Worm (Caenorhabditis elegans): ENCODE data around the gene F42G8.8.

The F42G8.8 gene

DNA sequence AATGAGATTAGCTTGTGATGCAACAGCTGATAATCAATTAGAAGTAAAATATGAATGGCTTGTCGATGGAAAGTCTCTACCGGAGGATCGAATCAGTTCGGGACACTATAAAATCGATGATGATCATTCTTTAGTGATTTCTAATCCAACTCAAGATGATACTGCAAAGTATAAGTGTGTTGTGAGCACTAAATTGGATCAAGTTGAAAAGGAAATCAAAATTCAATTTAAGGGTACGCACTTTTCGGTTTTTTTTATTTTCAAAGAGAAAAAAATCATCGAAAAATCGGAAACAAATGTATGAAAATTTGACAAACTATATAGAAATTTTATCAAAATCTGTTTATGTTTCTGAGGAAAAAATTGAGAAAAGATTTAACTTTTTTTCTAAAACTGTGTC, 42.4 kb upstream of the F42G8.8 start:
- no peak for TF ChIP-seq zfp-3 (GFP tag; conservative IDR thresholded peaks at IDR 0.05)
- no peak for TF ChIP-seq ceh-28 (tag; optimal IDR thresholded peaks at IDR 0.05)
- TF ChIP-seq unc-39 (tag; optimal IDR thresholded peaks at IDR 0.05), result no peak
- no peak for TF ChIP-seq hlh-11 (tag; optimal IDR thresholded peaks at IDR 0.05)
- no peak for TF ChIP-seq lsy-2 (tag; optimal IDR thresholded peaks at IDR 0.05)
- TF ChIP-seq mdl-1 (tag; optimal IDR thresholded peaks at IDR 0.05), result no peak
- TF ChIP-seq Y48G9A.11 (GFP tag; IDR thresholded peaks at IDR 0.05), result no peak
- TF ChIP-seq ceh-62 (tag; optimal IDR thresholded peaks at IDR 0.05), result no peak
- no peak for TF ChIP-seq nhr-28 (tag; optimal IDR thresholded peaks at IDR 0.05)
- no peak for TF ChIP-seq T20F7.1 (GFP tag; optimal IDR thresholded peaks at IDR 0.05)
- TF ChIP-seq nhr-6 (tag; optimal IDR thresholded peaks at IDR 0.05), result no peak
- no peak for TF ChIP-seq T26A8.4 (GFP tag; IDR thresholded peaks at IDR 0.05)
- no peak for TF ChIP-seq nhr-76 (tag; optimal IDR thresholded peaks at IDR 0.05)
- TF ChIP-seq unc-62 (GFP tag; optimal IDR thresholded peaks at IDR 0.05 in 1 of 2), result no peak
- no peak for TF ChIP-seq unc-62 (tag; optimal IDR thresholded peaks at IDR 0.05)
- no peak for TF ChIP-seq lir-3 (tag; optimal IDR thresholded peaks at IDR 0.05)
- TF ChIP-seq lim-7 (GFP tag; IDR thresholded peaks at IDR 0.05), result no peak
- no peak for TF ChIP-seq nhr-10 (tag; optimal IDR thresholded peaks at IDR 0.05)
- TF ChIP-seq dpl-1 (GFP tag; optimal IDR thresholded peaks at IDR 0.05), result no peak

- TF ChIP-seq egl-43 (GFP tag; IDR thresholded peaks at IDR 0.05), result no peak
- no peak for TF ChIP-seq dve-1 (tag; optimal IDR thresholded peaks at IDR 0.05; ENCODE audit: insufficient read depth)
- TF ChIP-seq aha-1 (tag), result peak; percentile 56
- 0 out of 2 replicates have a peak, but pooled peaks have one; percentile 4 for TF ChIP-seq hmg-1.1 (GFP tag; IDR thresholded peaks at IDR 0.05)
- peak in 1 of 2 experiments; percentile 90 for TF ChIP-seq unc-62 (GFP tag; optimal IDR thresholded peaks at IDR 0.05 in 1 of 2)
- no peak for TF ChIP-seq unc-62 (tag; optimal IDR thresholded peaks at IDR 0.05)
- no peak for TF ChIP-seq daf-12 (tag; optimal IDR thresholded peaks at IDR 0.05)
- TF ChIP-seq ztf-7 (tag; optimal IDR thresholded peaks at IDR 0.05), result no peak
These were observed 38.7 kb upstream of the F42G8.8 start for ce11 chrIV:8080166-8080565.

ce11 chrIV:8080782-8081181, 38.1 kb upstream of the F42G8.8 start:
- TF ChIP-seq aha-1 (tag) (peak; percentile 37), snpc-4 (tag; optimal IDR thresholded peaks at IDR 0.05) (no peak), T26A8.4 (GFP tag; IDR thresholded peaks at IDR 0.05) (no peak)

DNA sequence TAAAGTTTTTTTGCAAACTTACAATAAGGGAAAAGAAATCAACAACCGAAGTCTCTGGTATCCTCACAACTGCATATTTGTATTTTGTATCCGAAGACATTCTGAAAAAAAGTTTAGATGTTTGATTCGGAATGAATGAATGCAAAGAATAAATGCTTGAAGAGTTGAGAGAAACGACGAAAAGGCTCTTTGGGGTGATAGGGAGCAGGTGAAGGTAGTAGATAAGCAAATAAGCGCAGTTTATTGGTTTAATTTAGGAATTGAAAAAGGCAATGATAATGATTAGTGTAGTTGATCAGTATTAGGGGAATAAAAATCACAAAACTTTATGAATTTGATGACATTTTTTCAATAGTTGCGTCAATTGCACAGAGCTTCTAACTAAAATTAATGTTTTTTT, 32.3 kb upstream of the F42G8.8 start, which contains the start of gene nsy-7:
TSS of gene nsy-7 (minus strand) at position 101 of the 400 bp plus-strand sequence.
- TF ChIP-seq rbr-2 (tag; optimal IDR thresholded peaks at IDR 0.05) (no peak), daf-16 (GFP tag; optimal IDR thresholded peaks at IDR 0.05) (no peak), daf-16 (tag; optimal IDR thresholded peaks at IDR 0.05) (no peak), pha-4 (GFP tag; IDR thresholded peaks at IDR 0.05) (no peak), pha-4 (tag; optimal IDR thresholded peaks at IDR 0.05) (no peak)

ce11 chrIV:8091539-8091938, 27.4 kb upstream of the F42G8.8 start:
- TF ChIP-seq hmg-1.1 (GFP tag; IDR thresholded peaks at IDR 0.05) (peak; percentile 23; the same call in 1 of the 2 replicates), saeg-2 (GFP tag; IDR thresholded peaks at IDR 0.05) (no peak), nhr-25 (tag; optimal IDR thresholded peaks at IDR 0.05; ENCODE audit: borderline replicate concordance, insufficient read depth) (no peak), daf-12 (tag; optimal IDR thresholded peaks at IDR 0.05) (no peak)

ce11 chrIV:8096375-8096774, 22.5 kb upstream of the F42G8.8 start:
- TF ChIP-seq ctbp-1 (GFP tag; IDR thresholded peaks at IDR 0.05), result no peak
- TF ChIP-seq nhr-111 (GFP tag; optimal IDR thresholded peaks at IDR 0.05), result no peak
- TF ChIP-seq nhr-76 (tag; optimal IDR thresholded peaks at IDR 0.05), result no peak
- TF ChIP-seq mxl-3 (GFP tag; optimal IDR thresholded peaks at IDR 0.05), result no peak
- TF ChIP-seq aly-2 (tag; optimal IDR thresholded peaks at IDR 0.05), result no peak
- no peak for TF ChIP-seq fkh-10 (GFP tag; optimal IDR thresholded peaks at IDR 0.05)
- no peak for TF ChIP-seq jun-1 (tag; optimal IDR thresholded peaks at IDR 0.05)
- no peak for TF ChIP-seq nhr-11 (tag; optimal IDR thresholded peaks at IDR 0.05)
- TF ChIP-seq nhr-28 (tag; optimal IDR thresholded peaks at IDR 0.05), result no peak
- TF ChIP-seq cey-2 (tag; optimal IDR thresholded peaks at IDR 0.05; ENCODE audit: borderline replicate concordance, insufficient read depth), result no peak
- TF ChIP-seq nhr-42 (GFP tag; IDR thresholded peaks at IDR 0.05), result no peak
- TF ChIP-seq nhr-77 (tag; optimal IDR thresholded peaks at IDR 0.05), result no peak
- TF ChIP-seq nhr-10 (tag; optimal IDR thresholded peaks at IDR 0.05), result no peak

Data from whole organism, L4 larva.